Worm (Caenorhabditis elegans): Measurements from ENCODE around the gene fubl-2.

- TF ChIP-seq nhr-11 (tag; optimal IDR thresholded peaks at IDR 0.05), result no peak
- TF ChIP-seq sma-3 (GFP tag; optimal IDR thresholded peaks at IDR 0.05), result no peak
- no peak for TF ChIP-seq zag-1 (tag; optimal IDR thresholded peaks at IDR 0.05)
- TF ChIP-seq nhr-23 (tag; optimal IDR thresholded peaks at IDR 0.05), result no peak
- no peak for TF ChIP-seq mdl-1 (tag; optimal IDR thresholded peaks at IDR 0.05)
- TF ChIP-seq ztf-11 (tag; optimal IDR thresholded peaks at IDR 0.05), result no peak
- TF ChIP-seq fos-1 (tag; optimal IDR thresholded peaks at IDR 0.05), result peak; percentile 76
- TF ChIP-seq R02D3.7 (tag; optimal IDR thresholded peaks at IDR 0.05), result no peak
- no peak for TF ChIP-seq unc-39 (tag; optimal IDR thresholded peaks at IDR 0.05)
- no peak for TF ChIP-seq aly-2 (tag; optimal IDR thresholded peaks at IDR 0.05)
- TF ChIP-seq ama-1 (optimal IDR thresholded peaks at IDR 0.05), result no peak
Observed at ce11 chrIII:7081488-7081887, 6.1 kb downstream of the fubl-2 start.
